Worm (Caenorhabditis elegans): ENCODE data around the gene C35A5.11.

DNA sequence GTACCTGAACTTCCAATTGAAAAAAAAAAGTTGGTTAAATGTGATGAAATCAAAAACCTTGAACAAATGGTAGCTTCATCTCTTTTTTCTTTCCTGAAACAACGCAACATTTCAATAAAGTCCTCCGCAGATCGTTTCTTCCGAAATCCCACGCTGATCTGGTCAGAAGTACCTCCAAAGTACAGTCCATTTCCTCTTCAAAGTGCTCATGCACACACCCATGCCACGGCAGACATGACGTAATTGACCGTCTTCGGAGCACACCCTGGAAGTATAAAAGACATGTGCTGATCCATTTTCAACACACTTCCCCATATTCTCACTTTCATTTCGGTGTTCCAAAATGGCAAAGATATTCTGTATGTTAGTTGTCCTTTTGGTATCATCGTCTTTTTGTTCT lies 982 bp upstream of the C35A5.11 start, which contains the start of gene C35A5.10:
- TF ChIP-seq nhr-76 (tag; optimal IDR thresholded peaks at IDR 0.05) (no peak), unc-39 (tag; optimal IDR thresholded peaks at IDR 0.05) (no peak)

Measured in whole organism, mixed stage, embryonic.